Worm (Caenorhabditis elegans) whole organism, early embryonic: Measurements from ENCODE around the gene T11F8.5.

Experiments
- B0310.2 ChIP-seq: sonication (generic microtip); optimal IDR thresholded peaks from 2 replicates; lab custom pipeline; 2016; ENCODE audit warnings: mild to moderate bottlenecking, missing genetic modification characterization, missing compliant biosample characterization
- F13C5.2 ChIP-seq: sonication (generic microtip); optimal IDR thresholded peaks from 2 replicates; lab custom pipeline; 2017; ENCODE audit warnings: mild to moderate bottlenecking, missing genetic modification characterization, inconsistent platforms, missing compliant biosample characterization
- aly-1 ChIP-seq: sonication (generic microtip); optimal IDR thresholded peaks from 2 replicates; lab custom pipeline; 2016; ENCODE audit warnings: missing genetic modification characterization, missing compliant biosample characterization
- ama-1 ChIP-seq: fragments of 150-350 bp; optimal IDR thresholded peaks from 2 replicates; lab custom pipeline; 2014

DNA sequence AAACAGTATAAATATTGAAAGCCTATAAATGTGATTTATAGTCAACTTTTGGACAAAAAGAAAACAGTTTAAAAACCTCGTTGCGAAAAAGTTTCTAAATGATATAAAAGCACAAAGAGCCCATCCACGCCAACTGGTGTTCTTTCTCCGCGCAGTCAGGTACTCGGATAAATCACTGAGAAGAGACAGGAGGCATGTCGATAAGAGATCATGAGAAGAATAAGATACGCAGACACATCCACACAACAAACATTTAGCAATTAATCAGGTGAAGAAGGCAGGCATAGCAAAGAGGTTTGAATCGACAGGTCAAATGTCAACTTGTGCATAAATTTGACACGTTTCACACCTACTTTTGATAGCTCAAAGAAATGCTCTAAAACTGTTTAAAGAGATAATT lies 24.9 kb downstream of the T11F8.5 start:
- no peak for TF ChIP-seq aly-1 (tag; lab: Kevin White, UChicago)
- TF ChIP-seq F13C5.2 (tag; lab: Kevin White, UChicago): no peak
- TF ChIP-seq ama-1 (lab: Kevin White, UChicago): no peak
- no peak for TF ChIP-seq B0310.2 (tag; lab: Kevin White, UChicago)
